Fruit fly (Drosophila melanogaster): Measurements from ENCODE around the gene inaF-D.

inaF-D gene

dm6 chrX:11678539-11679040, 50.3 kb downstream of the inaF-D start, which contains the start of the genes Vlet and bif (continued):
- TF ChIP-seq CG9215 (GFP tag; IDR thresholded peaks at IDR 0.05) (peak; percentile 71), shn (GFP tag; optimal IDR thresholded peaks at IDR 0.05) (peak; percentile 11), CG14441 (GFP tag; IDR thresholded peaks at IDR 0.05) (peak; percentile 43; the same call in 1 of the 2 replicates), CG6854 (GFP tag; optimal IDR thresholded peaks at IDR 0.05) (no peak), Ptx1 (GFP tag; IDR thresholded peaks at IDR 0.05) (peak; percentile 52), CG9609 (GFP tag; optimal IDR thresholded peaks at IDR 0.05) (peak; percentile 62), CG18011 (GFP tag; optimal IDR thresholded peaks at IDR 0.05) (no peak), CG8281 (tag; optimal IDR thresholded peaks at IDR 0.05) (peak; percentile 31), lab (GFP tag; optimal IDR thresholded peaks at IDR 0.05) (no peak), sens (GFP tag) (peak; percentile 89), Rfx (GFP tag; IDR thresholded peaks at IDR 0.05) (peak; percentile 67), CG6683 (GFP tag; optimal IDR thresholded peaks at IDR 0.05) (no peak), CG4707 (GFP tag; optimal IDR thresholded peaks at IDR 0.05) (no peak), Dbx (GFP tag; IDR thresholded peaks at IDR 0.05) (0 out of 3 replicates have a peak, but pooled peaks have one; percentile 48), mirr (GFP tag; optimal IDR thresholded peaks at IDR 0.05) (no peak), CG10654 (GFP tag; optimal IDR thresholded peaks at IDR 0.05) (peak; percentile 32), zfh2 (GFP tag; optimal IDR thresholded peaks at IDR 0.05) (peak; percentile 57), Ets97D (GFP tag; optimal IDR thresholded peaks at IDR 0.05) (peak; percentile 25), CG6175 (GFP tag; IDR thresholded peaks at IDR 0.05) (0 out of 3 replicates have a peak, but pooled peaks have one; percentile 18), phol (tag; optimal IDR thresholded peaks at IDR 0.05) (peak; percentile 78), Opbp (GFP tag; IDR thresholded peaks at IDR 0.05; ENCODE audit: partially characterized antibody) (peak; percentile 68), crol (GFP tag; IDR thresholded peaks at IDR 0.05) (no peak), sd (tag; optimal IDR thresholded peaks at IDR 0.05) (no peak), lola (GFP tag; optimal IDR thresholded peaks at IDR 0.05) (peak in 1 of 3 experiments; percentile 69), CG8478 (optimal IDR thresholded peaks at IDR 0.05) (no peak), CG4328 (GFP tag; optimal IDR thresholded peaks at IDR 0.05) (peak; percentile 62), chn (GFP tag; optimal IDR thresholded peaks at IDR 0.05) (peak; percentile 43), CG3407 (GFP tag; optimal IDR thresholded peaks at IDR 0.05) (peak; percentile 9), HmgD (GFP tag; optimal IDR thresholded peaks at IDR 0.05) (no peak), CG3995 (GFP tag; optimal IDR thresholded peaks at IDR 0.05) (peak; percentile 18), CG13424 (tag; optimal IDR thresholded peaks at IDR 0.05) (peak; percentile 78), Ets65A (GFP tag) (peak; percentile 95), CTCF (GFP tag; optimal IDR thresholded peaks at IDR 0.05) (no peak), D19A (tag; optimal IDR thresholded peaks at IDR 0.05) (peak; percentile 56), CG10565 (GFP tag; optimal IDR thresholded peaks at IDR 0.05) (no peak), chif (GFP tag; optimal IDR thresholded peaks at IDR 0.05) (peak in 1 of 2 experiments; percentile 46), prd (optimal IDR thresholded peaks at IDR 0.05) (no peak), prd (GFP tag; IDR thresholded peaks at IDR 0.05) (0 out of 3 replicates have a peak, but pooled peaks have one; percentile 50), HLH54F (GFP tag; optimal IDR thresholded peaks at IDR 0.05) (peak; percentile 53), CG8089 (GFP tag; optimal IDR thresholded peaks at IDR 0.05) (no peak), CG18262 (tag; optimal IDR thresholded peaks at IDR 0.05) (peak; percentile 70), peb (GFP tag; IDR thresholded peaks at IDR 0.05) (no peak), CG10321 (GFP tag; IDR thresholded peaks at IDR 0.05) (no peak), cato (GFP tag; optimal IDR thresholded peaks at IDR 0.05; ENCODE audit: borderline replicate concordance) (peak; percentile 55), twi (tag; optimal IDR thresholded peaks at IDR 0.05) (peak; percentile 44), CG17328 (GFP tag; IDR thresholded peaks at IDR 0.05) (no peak), H2.0 (GFP tag; IDR thresholded peaks at IDR 0.05) (peak; percentile 53), gt (GFP tag; IDR thresholded peaks at IDR 0.05) (0 out of 2 replicates have a peak, but pooled peaks have one; percentile 31), zfh1 (GFP tag; IDR thresholded peaks at IDR 0.05) (0 out of 3 replicates have a peak, but pooled peaks have one; percentile 49), CG7745 (tag; optimal IDR thresholded peaks at IDR 0.05) (no peak), Bteb2 (GFP tag; optimal IDR thresholded peaks at IDR 0.05) (peak; percentile 17), CG13123 (GFP tag; optimal IDR thresholded peaks at IDR 0.05) (no peak)

Measured in whole organism, embryonic.